Worm (Caenorhabditis elegans): ENCODE measurements around the gene pudl-2.

Gene pudl-2

ce11 chrIV:2841260-2841659 lies 6.6 kb downstream of the pudl-2 start, which contains the start of gene clec-83:
TSS of gene clec-83 (minus strand) at chrIV:2841472.
- TF ChIP-seq pha-4 (tag; optimal IDR thresholded peaks at IDR 0.05) (no peak), madf-2 (tag; optimal IDR thresholded peaks at IDR 0.05) (no peak), unc-55 (GFP tag; optimal IDR thresholded peaks at IDR 0.05) (no peak), eyg-1 (tag; optimal IDR thresholded peaks at IDR 0.05) (no peak), ceh-48 (tag; optimal IDR thresholded peaks at IDR 0.05) (no peak), sdc-2 (tag; optimal IDR thresholded peaks at IDR 0.05) (no peak), F13H6.1 (tag; optimal IDR thresholded peaks at IDR 0.05) (no peak), pax-1 (tag; optimal IDR thresholded peaks at IDR 0.05) (no peak), pat-9 (tag; optimal IDR thresholded peaks at IDR 0.05) (no peak), ceh-24 (tag; optimal IDR thresholded peaks at IDR 0.05) (no peak), ceh-30 (tag; optimal IDR thresholded peaks at IDR 0.05) (no peak), ceh-31 (tag; optimal IDR thresholded peaks at IDR 0.05) (no peak), fkh-6 (tag; optimal IDR thresholded peaks at IDR 0.05) (no peak), rnt-1 (tag; optimal IDR thresholded peaks at IDR 0.05) (no peak), syd-9 (tag; optimal IDR thresholded peaks at IDR 0.05) (no peak), C08G9.2 (tag; optimal IDR thresholded peaks at IDR 0.05) (no peak), ama-1 (optimal IDR thresholded peaks at IDR 0.05) (no peak), ets-4 (tag; optimal IDR thresholded peaks at IDR 0.05) (no peak), ceh-34 (tag; optimal IDR thresholded peaks at IDR 0.05) (no peak), zip-5 (tag; optimal IDR thresholded peaks at IDR 0.05) (no peak)

- TF ChIP-seq ceh-18 (tag; optimal IDR thresholded peaks at IDR 0.05): no peak
- no peak for TF ChIP-seq fkh-6 (tag; optimal IDR thresholded peaks at IDR 0.05)
- no peak for TF ChIP-seq nhr-232 (tag; optimal IDR thresholded peaks at IDR 0.05)
- no peak for TF ChIP-seq nhr-11 (tag; optimal IDR thresholded peaks at IDR 0.05)
- no peak for TF ChIP-seq zip-5 (tag; optimal IDR thresholded peaks at IDR 0.05)
- no peak for TF ChIP-seq ceh-14 (tag; optimal IDR thresholded peaks at IDR 0.05)
- TF ChIP-seq ceh-31 (tag; optimal IDR thresholded peaks at IDR 0.05): no peak
- no peak for TF ChIP-seq ceh-6 (GFP tag; optimal IDR thresholded peaks at IDR 0.05)
- TF ChIP-seq ama-1 (optimal IDR thresholded peaks at IDR 0.05): no peak
- TF ChIP-seq sox-2 (GFP tag; IDR thresholded peaks at IDR 0.05): no peak
- no peak for TF ChIP-seq pqm-1 (tag; optimal IDR thresholded peaks at IDR 0.05)
- TF ChIP-seq ceh-19 (GFP tag; optimal IDR thresholded peaks at IDR 0.05): no peak
These were observed 7.5 kb downstream of the pudl-2 start, which contains the start of gene clec-84 for ce11 chrIV:2842162-2842561. TSS of gene clec-84 (plus strand) at chrIV:2842462.

- TF ChIP-seq fkh-6 (tag; optimal IDR thresholded peaks at IDR 0.05) (no peak), ztf-16 (tag; optimal IDR thresholded peaks at IDR 0.05) (no peak), ceh-45 (GFP tag; IDR thresholded peaks at IDR 0.05) (no peak), tbx-7 (tag; optimal IDR thresholded peaks at IDR 0.05) (no peak), gmeb-2 (tag; optimal IDR thresholded peaks at IDR 0.05) (no peak), unc-42 (tag; optimal IDR thresholded peaks at IDR 0.05) (no peak), Y22D7AL.16 (tag; optimal IDR thresholded peaks at IDR 0.05) (no peak), C38D4.7 (GFP tag; optimal IDR thresholded peaks at IDR 0.05) (no peak), pha-4 (tag; optimal IDR thresholded peaks at IDR 0.05) (no peak)
These were observed 9.3 kb downstream of the pudl-2 start, which contains the start of gene Y54G2A.15 for ce11 chrIV:2843882-2844281. TSS of gene Y54G2A.15 (minus strand) at chrIV:2843982.

- TF ChIP-seq ahr-1 (tag; optimal IDR thresholded peaks at IDR 0.05): no peak
- no peak for TF ChIP-seq ztf-16 (tag; optimal IDR thresholded peaks at IDR 0.05)
- no peak for TF ChIP-seq pha-4 (tag; optimal IDR thresholded peaks at IDR 0.05)
- no peak for TF ChIP-seq pax-1 (tag; optimal IDR thresholded peaks at IDR 0.05)
- TF ChIP-seq ttx-3 (tag; optimal IDR thresholded peaks at IDR 0.05): no peak
- TF ChIP-seq nhr-232 (tag; optimal IDR thresholded peaks at IDR 0.05): no peak
- TF ChIP-seq hlh-6 (tag; optimal IDR thresholded peaks at IDR 0.05): no peak
These were observed 11.6 kb downstream of the pudl-2 start, which contains the start of gene Y54G2A.40 for ce11 chrIV:2846264-2846663. TSS of gene Y54G2A.40 (plus strand) at chrIV:2846476.

Measured in whole organism, late embryonic.